Fruit fly (Drosophila melanogaster): Measurements from ENCODE around the gene Rai1.
A peak's percentile ranks its signal among the peaks of the same experiment; 100 is the strongest.

The Rai1 gene

dm6 chrX:16822080-16822479, 18.9 kb upstream of the Rai1 start:
- peak; percentile 24 for TF ChIP-seq CG17801 (GFP tag; optimal IDR thresholded peaks at IDR 0.05; ENCODE audit: partially characterized antibody)

DNA sequence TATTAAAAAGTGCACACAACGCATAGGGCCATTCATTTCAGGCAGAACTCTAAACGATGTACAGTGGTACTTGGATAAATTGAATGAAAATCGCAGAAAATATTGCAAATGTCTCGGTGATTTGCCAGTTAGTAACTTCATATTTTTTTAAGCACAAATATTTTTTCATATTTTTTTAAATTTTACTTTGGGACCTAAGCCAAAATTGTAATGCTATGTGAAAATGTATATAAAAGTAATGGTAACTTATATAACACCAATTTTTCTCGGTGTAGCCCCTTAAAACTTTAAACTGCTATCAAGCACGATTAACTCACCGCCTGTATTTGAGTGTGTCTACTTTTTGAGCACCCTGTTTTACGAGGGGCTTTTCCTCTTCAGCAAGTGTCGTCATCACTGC, 18.1 kb upstream of the Rai1 start:
- TF ChIP-seq CG17801 (GFP tag; optimal IDR thresholded peaks at IDR 0.05; ENCODE audit: partially characterized antibody), result peak; percentile 46

dm6 chrX:16820665-16821064, 17.5 kb upstream of the Rai1 start:
- no peak for TF ChIP-seq CG17801 (GFP tag; optimal IDR thresholded peaks at IDR 0.05; ENCODE audit: partially characterized antibody)

- no peak for TF ChIP-seq CG17801 (GFP tag; optimal IDR thresholded peaks at IDR 0.05; ENCODE audit: partially characterized antibody)
These were observed 15.0 kb upstream of the Rai1 start for dm6 chrX:16818186-16818585.

dm6 chrX:16816500-16816899, 13.4 kb upstream of the Rai1 start:
- no peak for TF ChIP-seq CG17801 (GFP tag; optimal IDR thresholded peaks at IDR 0.05; ENCODE audit: partially characterized antibody)

DNA sequence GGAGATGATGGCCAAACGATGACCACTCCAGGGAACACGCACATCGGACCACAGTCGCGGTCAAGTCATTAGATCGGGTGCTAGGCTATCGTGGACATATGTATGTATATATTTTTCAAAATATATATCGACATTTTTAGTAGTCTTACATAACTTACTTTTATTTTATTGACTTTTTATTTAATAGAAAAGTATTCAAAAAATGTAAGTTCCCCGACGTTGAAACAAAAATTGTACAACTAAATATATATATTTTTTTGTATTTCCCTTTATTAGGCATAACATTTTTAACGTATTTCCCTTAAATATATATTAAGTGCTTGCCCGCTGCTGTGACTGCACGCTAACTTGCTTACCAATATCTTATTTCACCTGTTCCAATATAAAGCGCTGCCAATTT, 12.0 kb upstream of the Rai1 start:
- TF ChIP-seq CG17801 (GFP tag; optimal IDR thresholded peaks at IDR 0.05; ENCODE audit: partially characterized antibody), result no peak

DNA sequence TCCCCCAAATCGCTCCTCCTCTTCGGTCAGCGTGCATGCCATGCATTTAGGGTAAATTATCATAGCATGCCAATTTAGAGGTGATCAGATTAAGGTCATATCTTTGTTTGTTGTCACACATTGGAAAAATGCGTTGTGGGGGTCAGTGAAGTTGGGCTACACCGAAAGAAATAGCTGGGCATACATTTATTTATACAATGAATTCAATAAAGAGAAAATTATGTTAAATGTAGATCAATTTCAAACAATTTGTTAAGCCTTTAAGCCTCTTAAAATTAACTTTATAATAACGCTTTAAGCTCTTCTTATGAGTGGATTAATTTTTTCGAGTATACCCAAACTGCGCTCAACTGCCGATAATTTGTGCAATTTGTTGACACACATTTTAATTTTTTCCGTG, 11.2 kb upstream of the Rai1 start:
- peak; percentile 3 for TF ChIP-seq CG17801 (GFP tag; optimal IDR thresholded peaks at IDR 0.05; ENCODE audit: partially characterized antibody)

DNA sequence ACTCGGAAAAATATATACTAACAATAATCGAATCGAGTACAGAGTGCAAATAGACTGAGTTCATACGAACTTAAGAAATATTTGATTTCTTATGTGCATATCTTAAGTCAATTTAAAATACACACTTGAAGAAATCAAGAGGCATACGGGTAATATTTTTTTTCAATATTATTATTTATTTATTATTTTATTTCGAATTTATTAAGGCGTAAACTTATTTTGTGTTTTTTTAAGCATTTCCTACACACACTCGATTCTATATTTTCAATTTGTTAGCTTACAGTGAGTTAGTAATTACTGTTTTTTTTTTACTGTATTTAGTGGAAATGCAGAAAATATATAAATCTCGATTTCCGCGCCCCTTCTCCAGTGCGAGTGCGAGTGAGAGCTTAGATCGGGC, 10.1 kb upstream of the Rai1 start:
- no peak for TF ChIP-seq CG17801 (GFP tag; optimal IDR thresholded peaks at IDR 0.05; ENCODE audit: partially characterized antibody)

DNA sequence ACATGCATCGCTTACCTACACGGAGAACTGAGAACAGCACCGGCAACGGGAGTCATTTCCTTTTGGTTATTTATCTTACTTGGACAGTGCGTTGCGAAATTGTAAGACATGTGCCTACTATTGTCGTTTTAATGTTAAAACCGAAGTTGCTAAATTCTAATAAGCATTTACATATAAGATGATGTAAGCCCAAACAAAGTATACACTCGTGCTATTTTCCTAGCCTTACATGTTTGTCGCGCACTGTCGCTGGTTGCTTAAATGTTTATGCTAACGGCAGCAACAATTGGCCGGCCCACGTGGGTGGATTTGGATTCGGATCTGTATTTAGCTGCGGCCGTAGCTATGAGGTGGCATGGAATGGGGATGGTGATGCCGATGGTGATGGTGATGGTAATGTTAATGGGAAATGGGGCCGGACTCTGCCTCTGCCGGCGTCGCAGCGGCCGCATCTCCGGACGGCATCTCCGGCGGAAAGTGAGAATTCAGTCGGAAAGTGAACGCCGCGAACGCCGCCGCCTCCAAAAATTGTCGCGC, 8.1 kb upstream of the Rai1 start, which contains the start of gene CG4829:
Gene CG4829 (plus strand): TSS at position 487 of the 537 bp plus-strand sequence.
- TF ChIP-seq CG17801 (GFP tag; optimal IDR thresholded peaks at IDR 0.05; ENCODE audit: partially characterized antibody), result peak; percentile 37

dm6 chrX:16809093-16809492, 5.9 kb upstream of the Rai1 start:
- TF ChIP-seq CG17801 (GFP tag; optimal IDR thresholded peaks at IDR 0.05; ENCODE audit: partially characterized antibody), result no peak

DNA sequence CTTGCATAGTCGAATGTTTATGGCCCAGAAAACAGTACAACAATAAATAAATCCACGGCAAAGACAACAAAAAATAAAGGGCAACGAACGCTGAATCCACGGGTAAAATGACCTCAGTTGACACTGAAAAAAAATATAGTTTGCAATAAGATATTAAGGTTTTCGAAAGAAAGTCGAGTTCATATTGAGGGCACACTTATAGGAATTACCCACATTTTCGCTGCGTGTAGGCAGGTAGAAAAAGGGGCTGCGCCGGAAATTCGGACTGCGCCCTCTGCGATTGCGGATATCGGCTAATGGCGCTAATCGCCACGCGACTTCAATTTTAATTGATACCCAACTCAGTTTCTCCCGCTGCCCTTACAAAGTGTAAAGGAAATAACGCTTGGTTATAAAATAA, 5.5 kb upstream of the Rai1 start:
- no peak for TF ChIP-seq CG17801 (GFP tag; optimal IDR thresholded peaks at IDR 0.05; ENCODE audit: partially characterized antibody)

DNA sequence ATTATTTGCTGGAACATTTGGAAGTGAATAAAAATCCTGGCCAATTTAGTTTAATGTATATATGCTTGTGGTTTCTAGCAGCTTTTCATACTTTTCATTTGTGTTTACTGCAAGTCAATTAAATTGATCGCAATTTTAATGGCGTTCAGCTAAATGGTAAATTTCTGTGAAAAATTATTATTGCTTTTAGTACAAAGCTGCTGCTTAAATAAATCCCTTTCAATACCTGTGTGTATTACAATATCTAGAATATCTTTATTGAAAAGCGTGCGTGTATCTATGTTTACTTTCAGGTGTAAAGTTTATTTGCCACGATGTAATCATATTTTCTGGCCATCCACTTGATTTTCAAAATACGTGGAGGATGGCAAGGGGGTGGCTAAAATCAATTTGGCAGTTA, 2.6 kb upstream of the Rai1 start, which contains the start of gene ppk28:
Gene ppk28 (plus strand): TSS at position 301 of the 400 bp plus-strand sequence.
- no peak for TF ChIP-seq CG17801 (GFP tag; optimal IDR thresholded peaks at IDR 0.05; ENCODE audit: partially characterized antibody)

- TF ChIP-seq CG17801 (GFP tag; optimal IDR thresholded peaks at IDR 0.05; ENCODE audit: partially characterized antibody), result no peak
These were observed 2.6 kb downstream of the Rai1 start, which contains the start of the genes CG9132 and CG4789 for dm6 chrX:16800530-16801027. CG9132 (minus strand) TSS chrX:16800710. CG4789 (plus strand) TSS chrX:16800930.

DNA sequence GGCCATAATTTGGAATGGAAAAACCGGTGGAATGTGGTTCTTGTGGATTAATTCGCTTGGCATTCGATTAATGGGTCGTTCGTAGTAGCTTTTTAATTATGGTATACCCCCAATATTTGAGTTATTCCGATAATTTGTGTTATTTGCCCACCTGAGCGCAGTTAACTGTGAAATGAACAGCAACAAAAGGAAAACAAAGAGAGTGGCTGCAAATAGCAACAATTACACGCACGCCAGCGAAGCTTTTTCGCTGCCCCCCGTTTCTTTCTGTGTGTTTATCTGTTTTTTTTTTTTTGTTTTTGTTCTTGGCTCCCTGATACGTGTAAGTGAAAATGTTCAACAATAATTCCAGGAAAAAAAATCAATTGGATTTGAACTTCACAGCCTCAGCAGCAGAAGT, 3.2 kb downstream of the Rai1 start:
- TF ChIP-seq CG17801 (GFP tag; optimal IDR thresholded peaks at IDR 0.05; ENCODE audit: partially characterized antibody), result no peak

- no peak for TF ChIP-seq CG17801 (GFP tag; optimal IDR thresholded peaks at IDR 0.05; ENCODE audit: partially characterized antibody)
These were observed 5.0 kb downstream of the Rai1 start for dm6 chrX:16798166-16798565.

- no peak for TF ChIP-seq CG17801 (GFP tag; optimal IDR thresholded peaks at IDR 0.05; ENCODE audit: partially characterized antibody)
These were observed 9.9 kb downstream of the Rai1 start for dm6 chrX:16793129-16793748.
